Worm (Caenorhabditis elegans): ENCODE results near the gene ral-1.
"Not testable (repeated sequence)": the region's sequence is repeated elsewhere in the genome, so short reads cannot be mapped to it uniquely, and the experiment has no call there.

DNA sequence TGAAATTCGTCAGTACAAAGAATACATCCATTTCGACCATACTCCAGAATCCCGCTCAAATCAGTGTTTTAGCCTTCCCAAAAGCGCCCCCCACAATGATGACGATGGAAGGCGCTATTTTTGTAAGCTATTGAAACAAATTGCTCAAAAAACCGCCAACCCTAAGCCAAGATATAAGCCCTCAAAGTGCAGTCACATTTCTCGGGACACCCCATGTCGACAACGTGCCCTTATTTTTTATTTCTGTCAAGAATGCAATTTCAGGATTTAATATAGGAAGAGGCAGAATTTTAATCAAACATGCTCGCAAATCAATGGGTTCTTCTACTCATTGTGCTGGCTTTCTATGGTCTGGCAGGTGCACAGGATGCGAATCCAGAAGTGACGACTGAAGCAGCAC is 21.6 kb downstream of the ral-1 start, which contains the start of gene Y53G8AR.1:
- not testable (repeated sequence) for TF ChIP-seq pax-1 (tag; optimal IDR thresholded peaks at IDR 0.05); Y22D7AL.16 (tag; optimal IDR thresholded peaks at IDR 0.05); ets-4 (tag; optimal IDR thresholded peaks at IDR 0.05); rnt-1 (tag; optimal IDR thresholded peaks at IDR 0.05); unc-55 (GFP tag; optimal IDR thresholded peaks at IDR 0.05)

All from whole organism, late embryonic.